Worm (Caenorhabditis elegans) whole organism, L1 larva: ENCODE data around the gene C17G1.14.

Source experiments
- Y116A8C.19 ChIP-seq: sonication (generic microtip); optimal IDR thresholded peaks from 2 replicates; lab custom pipeline; 2016; ENCODE audit warnings: missing compliant biosample characterization, missing genetic modification characterization, borderline replicate concordance
- aha-1 ChIP-seq: fragments of 150-350 bp; optimal IDR thresholded peaks from 2 replicates; lab custom pipeline; 2014; ENCODE audit warnings: missing biosample characterization, missing genetic modification characterization
- aly-2 ChIP-seq: fragments of 150-350 bp; optimal IDR thresholded peaks from 2 replicates; lab custom pipeline; 2014; ENCODE audit warnings: missing biosample characterization, missing genetic modification characterization
- ceh-63 ChIP-seq: fragments of 200-800 bp; sonication (Bioruptor generic); optimal IDR thresholded peaks from 2 replicates; lab custom pipeline; 2018; ENCODE audit warnings: mild to moderate bottlenecking, missing genetic modification characterization, missing compliant biosample characterization
- ceh-8 ChIP-seq: fragments of 200-800 bp; sonication (Bioruptor generic); optimal IDR thresholded peaks from 2 replicates; lab custom pipeline; 2018; ENCODE audit warnings: mild to moderate bottlenecking, missing genetic modification characterization, moderate library complexity, missing compliant biosample characterization
- ceh-82 ChIP-seq, 3 experiments: fragments of 150-350 bp in 1 of 3; sonication (generic microtip) in 2 of 3; optimal IDR thresholded peaks; 2 replicates each; lab custom pipeline; 2014 to 2017; ENCODE audit warnings: missing biosample characterization in 3 of 3, missing genetic modification characterization in 3 of 3
- ces-1 ChIP-seq: fragments of 150-350 bp; optimal IDR thresholded peaks from 2 replicates; lab custom pipeline; 2014; ENCODE audit warnings: missing biosample characterization, missing genetic modification reagents, missing genetic modification characterization
- dpl-1 ChIP-seq, 3 experiments: fragments of 150-350 bp in 2 of 3; sonication (generic microtip) in 1 of 3; optimal IDR thresholded peaks; 2 replicates each; lab custom pipeline; 2014 to 2017; ENCODE audit warnings: missing biosample characterization in 3 of 3, missing genetic modification characterization in 3 of 3, missing genetic modification reagents in 3 of 3
- dsc-1 ChIP-seq: sonication (generic microtip); optimal IDR thresholded peaks from 2 replicates; lab custom pipeline; 2016; ENCODE audit warnings: mild to moderate bottlenecking, missing genetic modification characterization, missing compliant biosample characterization
- efl-1 ChIP-seq, 4 experiments: fragments of 150-350 bp; optimal IDR thresholded peaks in 3 of 4; peaks in 1 of 4; 1 replicate in 1 of 4; 2 replicates in 3 of 4; lab custom pipeline; 2014; ENCODE audit warnings: missing biosample characterization in 2 of 4, missing genetic modification characterization in 2 of 4, missing genetic modification reagents in 2 of 4
- efl-3 ChIP-seq: fragments of 200-800 bp; sonication (Bioruptor generic); optimal IDR thresholded peaks from 2 replicates; lab custom pipeline; 2018; ENCODE audit warnings: mild to moderate bottlenecking, missing genetic modification characterization, missing compliant biosample characterization
- elt-2 ChIP-seq: sonication (generic microtip); optimal IDR thresholded peaks from 2 replicates; lab custom pipeline; 2016; ENCODE audit warnings: missing genetic modification characterization, mild to moderate bottlenecking, inconsistent platforms, missing compliant biosample characterization, missing genetic modification reagents
- elt-3 ChIP-seq, 6 experiments: fragments of 150-350 bp in 1 of 6; sonication (generic microtip); optimal IDR thresholded peaks; 2 replicates each; lab custom pipeline; 2017 to 2018; ENCODE audit warnings: missing biosample characterization in 6 of 6, missing genetic modification characterization in 6 of 6, inconsistent platforms in 1 of 6
- fkh-10 ChIP-seq: sonication (generic microtip); optimal IDR thresholded peaks from 2 replicates; lab custom pipeline; 2017; ENCODE audit warnings: missing biosample characterization, missing genetic modification reagents, missing genetic modification characterization
- fkh-8 ChIP-seq: sonication (generic microtip); optimal IDR thresholded peaks from 2 replicates; lab custom pipeline; 2016; ENCODE audit warnings: mild to moderate bottlenecking, missing genetic modification characterization, missing compliant biosample characterization
- hpl-2 ChIP-seq: fragments of 150-350 bp; optimal IDR thresholded peaks from 2 replicates; lab custom pipeline; 2014; ENCODE audit warnings: missing biosample characterization, missing genetic modification reagents, missing genetic modification characterization
- lin-15B ChIP-seq: fragments of 150-350 bp; sonication (generic microtip); optimal IDR thresholded peaks from 3 replicates; lab custom pipeline; 2014; ENCODE audit warnings: missing biosample characterization, missing genetic modification characterization
- lin-35 ChIP-seq, 2 experiments: fragments of 150-350 bp; optimal IDR thresholded peaks; 2 replicates each; lab custom pipeline; 2014; ENCODE audit warnings: missing biosample characterization in 2 of 2, missing genetic modification characterization in 2 of 2, missing genetic modification reagents in 2 of 2
- lin-39 ChIP-seq: fragments of 150-350 bp; optimal IDR thresholded peaks from 2 replicates; lab custom pipeline; 2014; ENCODE audit warnings: missing biosample characterization, missing genetic modification reagents, missing genetic modification characterization
- lir-3 ChIP-seq: sonication (generic microtip); optimal IDR thresholded peaks from 2 replicates; lab custom pipeline; 2016; ENCODE audit warnings: mild to moderate bottlenecking, missing genetic modification characterization, moderate library complexity, missing compliant biosample characterization; ENCODE audit not compliant: poor library complexity
- lsy-2 ChIP-seq, 2 experiments: fragments of 150-350 bp; optimal IDR thresholded peaks; 2 replicates each; lab custom pipeline; 2014; ENCODE audit warnings: missing biosample characterization in 2 of 2, missing genetic modification characterization in 2 of 2
- mep-1 ChIP-seq: fragments of 150-350 bp; optimal IDR thresholded peaks from 2 replicates; lab custom pipeline; 2014; ENCODE audit warnings: missing biosample characterization, missing genetic modification characterization
- nhr-11 ChIP-seq: fragments of 150-350 bp; optimal IDR thresholded peaks from 2 replicates; lab custom pipeline; 2014; ENCODE audit warnings: missing biosample characterization, missing genetic modification characterization
- nhr-12 ChIP-seq: sonication (generic microtip); optimal IDR thresholded peaks from 2 replicates; lab custom pipeline; 2017; ENCODE audit warnings: missing biosample characterization, missing genetic modification characterization
- nhr-20 ChIP-seq: sonication (generic microtip); optimal IDR thresholded peaks from 2 replicates; lab custom pipeline; 2016; ENCODE audit warnings: mild to moderate bottlenecking, missing genetic modification characterization, missing compliant biosample characterization
- nhr-237 ChIP-seq: fragments of 150-350 bp; optimal IDR thresholded peaks from 2 replicates; lab custom pipeline; 2014; ENCODE audit warnings: missing biosample characterization, missing genetic modification characterization
- nhr-47 ChIP-seq: sonication (generic microtip); optimal IDR thresholded peaks from 2 replicates; lab custom pipeline; 2016; ENCODE audit warnings: mild to moderate bottlenecking, missing genetic modification characterization, moderate library complexity, missing compliant biosample characterization
- nhr-71 ChIP-seq: sonication (generic microtip); optimal IDR thresholded peaks from 2 replicates; lab custom pipeline; 2016; ENCODE audit warnings: mild to moderate bottlenecking, missing genetic modification characterization, moderate library complexity, missing compliant biosample characterization
- nhr-85 ChIP-seq: sonication (generic microtip); peaks from one replicate; lab custom pipeline; 2016; ENCODE audit warnings: missing genetic modification characterization, inconsistent platforms, missing compliant biosample characterization
- pax-3 ChIP-seq: fragments of 200-800 bp; sonication (Bioruptor generic); optimal IDR thresholded peaks from 2 replicates; lab custom pipeline; 2018; ENCODE audit warnings: mild to moderate bottlenecking, missing genetic modification characterization, moderate library complexity, missing compliant biosample characterization
- pqm-1 ChIP-seq: sonication (generic microtip); optimal IDR thresholded peaks from 3 replicates; lab custom pipeline; 2017; ENCODE audit warnings: missing biosample characterization, missing genetic modification characterization
- rnt-1 ChIP-seq: sonication (generic microtip); optimal IDR thresholded peaks from 2 replicates; lab custom pipeline; 2016; ENCODE audit warnings: mild to moderate bottlenecking, missing genetic modification characterization, moderate library complexity, missing compliant biosample characterization
- snu-23 ChIP-seq: sonication (generic microtip); optimal IDR thresholded peaks from 2 replicates; lab custom pipeline; 2016; ENCODE audit warnings: missing genetic modification characterization, missing compliant biosample characterization
- sox-4 ChIP-seq: sonication (generic microtip); optimal IDR thresholded peaks from 2 replicates; lab custom pipeline; 2016; ENCODE audit warnings: missing genetic modification characterization, missing compliant biosample characterization
- swsn-7 ChIP-seq: sonication (generic microtip); optimal IDR thresholded peaks from 2 replicates; lab custom pipeline; 2016; ENCODE audit warnings: missing genetic modification characterization, missing compliant biosample characterization
- tbx-2 ChIP-seq: sonication (generic microtip); optimal IDR thresholded peaks from 2 replicates; lab custom pipeline; 2016; ENCODE audit warnings: missing genetic modification characterization, missing compliant biosample characterization
- unc-130 ChIP-seq: fragments of 150-350 bp; optimal IDR thresholded peaks from 2 replicates; lab custom pipeline; 2017; ENCODE audit warnings: missing biosample characterization, missing genetic modification characterization, inconsistent platforms
- unc-62 ChIP-seq: fragments of 150-350 bp; optimal IDR thresholded peaks from 2 replicates; lab custom pipeline; 2014; ENCODE audit warnings: missing biosample characterization, missing genetic modification reagents, missing genetic modification characterization
- unc-86 ChIP-seq: sonication (generic microtip); optimal IDR thresholded peaks from 2 replicates; lab custom pipeline; 2016; ENCODE audit warnings: missing genetic modification characterization, missing compliant biosample characterization
- unc-98 ChIP-seq: fragments of 200-800 bp; sonication (Bioruptor generic); IDR thresholded peaks from 2 replicates; pipeline ENCODE4 v1.3.6; 2022; ENCODE audit warnings: missing genetic modification characterization, missing compliant biosample characterization
- zip-4 ChIP-seq: fragments of 200-800 bp; sonication (Bioruptor generic); optimal IDR thresholded peaks from 2 replicates; lab custom pipeline; 2018; ENCODE audit warnings: mild to moderate bottlenecking, missing genetic modification characterization, moderate library complexity, missing compliant biosample characterization
- ztf-11 ChIP-seq, 2 experiments: sonication (generic microtip); optimal IDR thresholded peaks; 2 replicates each; lab custom pipeline; 2016 to 2017; ENCODE audit warnings: missing genetic modification characterization in 2 of 2, missing biosample characterization in 1 of 2, missing compliant biosample characterization in 1 of 2

The C17G1.14 gene

DNA sequence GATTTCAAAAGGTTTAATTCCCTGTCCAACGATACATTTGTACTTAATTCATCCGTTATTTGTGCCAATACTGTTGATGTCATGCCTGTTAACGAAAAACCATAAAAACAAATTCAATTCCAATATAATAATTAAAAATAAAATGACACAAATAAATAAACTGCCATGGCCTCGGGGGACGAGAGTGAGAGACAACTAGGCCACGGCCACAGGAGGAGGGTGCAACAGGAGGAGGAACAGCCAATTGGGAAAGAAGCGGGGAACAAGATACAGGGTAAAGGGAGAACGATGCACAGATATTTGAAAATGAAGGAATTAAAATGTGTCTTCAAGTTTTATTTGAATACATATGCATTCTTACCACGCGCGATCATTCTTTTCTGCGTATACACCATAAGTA lies 21.3 kb upstream of the C17G1.14 start, which contains the start of gene F21G4.6:
Gene F21G4.6 (minus strand): TSS at position 87 of the 400 bp plus-strand sequence.
- TF ChIP-seq lin-35 (GFP tag; optimal IDR thresholded peaks at IDR 0.05; lab: Kevin White, UChicago) (no peak), nhr-85 (tag; lab: Kevin White, UChicago) (no peak), zip-4 (no peak), lir-3 (tag; lab: Kevin White, UChicago) (no peak), aha-1 (tag; lab: Kevin White, UChicago) (no peak), rnt-1 (peak; percentile 56), sox-4 (tag; lab: Kevin White, UChicago) (no peak), ces-1 (GFP tag; lab: Kevin White, UChicago) (no peak)

DNA sequence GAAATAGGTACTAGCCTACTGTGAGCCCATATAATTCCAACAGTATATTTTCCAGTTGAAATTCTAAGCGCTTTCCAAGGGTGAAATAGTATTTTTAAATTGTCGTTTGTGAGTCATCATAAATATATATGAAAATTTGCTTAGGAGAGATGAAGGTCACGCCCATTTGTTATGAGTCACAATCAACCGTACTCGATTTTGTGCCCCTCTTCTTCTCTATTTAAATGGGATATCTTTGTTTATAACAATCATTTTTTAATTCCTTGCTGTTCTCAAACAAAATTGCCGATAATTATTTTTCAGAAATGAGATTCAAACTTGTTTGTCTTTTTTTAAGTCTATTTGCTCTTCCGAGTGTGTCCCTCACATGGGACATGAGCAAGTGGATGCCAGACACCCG lies 19.6 kb upstream of the C17G1.14 start, which contains the start of gene folr-1:
Gene folr-1 (plus strand): TSS at position 301 of the 400 bp plus-strand sequence.
- TF ChIP-seq lsy-2 (tag; optimal IDR thresholded peaks at IDR 0.05; lab: Kevin White, UChicago) (no peak), dpl-1 (GFP tag; optimal IDR thresholded peaks at IDR 0.05; lab: Kevin White, UChicago) (no peak), lin-39 (tag; lab: Kevin White, UChicago) (no peak), unc-62 (GFP tag; lab: Kevin White, UChicago) (no peak)
- TF ChIP-seq, all 84 proteins: peak for 0

DNA sequence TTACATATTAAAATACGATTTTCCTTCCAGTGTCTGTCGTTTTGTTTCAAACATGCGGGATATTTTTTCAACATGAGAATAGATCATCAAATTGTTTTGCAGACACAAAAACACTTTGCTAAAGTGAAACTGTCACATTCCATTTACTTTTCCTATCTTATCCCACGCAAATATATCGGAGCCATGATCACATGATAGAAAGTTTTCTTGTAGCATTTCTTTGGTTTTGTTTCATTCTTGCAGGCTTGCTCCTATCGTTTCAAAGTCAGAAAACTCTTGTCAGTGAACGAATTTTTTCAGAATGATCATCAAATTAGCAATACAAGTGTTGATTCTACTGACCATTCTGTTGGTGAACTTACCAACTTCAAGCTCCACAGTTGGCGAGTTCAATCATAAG lies 17.4 kb upstream of the C17G1.14 start, which contains the start of gene C17G1.2:
Gene C17G1.2 (plus strand): TSS at position 301 of the 400 bp plus-strand sequence.
- TF ChIP-seq efl-1 (optimal IDR thresholded peaks at IDR 0.05; lab: Kevin White, UChicago) (no peak), efl-1 (GFP tag; optimal IDR thresholded peaks at IDR 0.05 in 1 of 2; lab: Kevin White, UChicago) (peak in 1 of 2 experiments; percentile 3), mep-1 (tag; lab: Kevin White, UChicago) (no peak)

DNA sequence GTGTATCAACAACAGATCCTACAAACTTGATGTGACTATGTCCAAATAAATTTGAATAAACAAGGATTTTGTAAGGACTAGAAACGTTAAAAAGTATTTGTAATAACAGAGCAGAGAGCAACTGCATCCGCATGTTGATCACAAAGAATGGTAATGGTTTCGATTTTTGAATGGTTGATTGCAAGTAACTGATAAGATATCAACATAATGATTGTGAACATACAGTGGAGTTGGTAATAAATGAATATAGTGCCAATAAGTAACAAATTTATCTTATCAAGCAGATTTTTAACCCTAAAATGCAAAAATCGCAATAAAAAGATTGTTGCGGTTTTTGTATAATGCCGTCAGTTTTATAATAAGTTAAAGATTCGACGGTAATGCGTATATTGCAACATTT lies 13.7 kb upstream of the C17G1.14 start, which contains the start of gene ugt-23:
Gene ugt-23 (minus strand): TSS at position 212 of the 400 bp plus-strand sequence.
- TF ChIP-seq tbx-2 (tag; lab: Kevin White, UChicago) = no peak
- TF ChIP-seq pqm-1 (tag; lab: Kevin White, UChicago) = no peak
- TF ChIP-seq nhr-47 (tag; lab: Kevin White, UChicago) = no peak
- peak; percentile 45 for TF ChIP-seq elt-2 (tag; lab: Kevin White, UChicago)
- TF ChIP-seq ztf-11 (tag; optimal IDR thresholded peaks at IDR 0.05; lab: Kevin White, UChicago) = no peak

DNA sequence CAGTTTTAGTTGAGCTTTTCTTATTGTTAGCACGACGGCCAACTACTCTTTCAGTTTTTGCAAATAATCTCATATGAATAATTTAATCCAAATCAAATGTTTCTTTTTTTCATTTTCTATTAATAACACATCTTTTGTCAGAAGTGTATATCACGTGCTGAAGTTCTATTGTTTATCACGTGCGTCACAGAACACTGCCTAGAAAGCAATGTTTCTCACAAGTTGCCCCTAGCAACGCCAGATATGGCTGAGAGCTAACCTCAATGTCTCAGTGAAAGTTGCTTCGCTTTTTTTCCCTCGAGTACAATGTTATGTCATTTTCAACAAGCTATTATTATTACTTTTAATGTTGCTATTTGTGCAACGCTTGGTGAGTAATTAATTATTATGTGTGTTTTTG lies 10.6 kb upstream of the C17G1.14 start:
- TF ChIP-seq nhr-11 (tag; lab: Kevin White, UChicago) (peak; percentile 10), nhr-71 (tag; lab: Kevin White, UChicago) (peak; percentile 62), unc-86 (no peak), lin-35 (GFP tag; optimal IDR thresholded peaks at IDR 0.05; lab: Kevin White, UChicago) (no peak), unc-130 (tag; lab: Kevin White, UChicago) (no peak), hpl-2 (GFP tag; lab: Kevin White, UChicago) (no peak), mep-1 (tag; lab: Kevin White, UChicago) (no peak), ces-1 (GFP tag; lab: Kevin White, UChicago) (no peak), fkh-8 (tag; lab: Kevin White, UChicago) (peak; percentile 91), pqm-1 (tag; lab: Kevin White, UChicago) (no peak), nhr-237 (tag; lab: Kevin White, UChicago) (no peak), swsn-7 (peak; percentile 7), ceh-63 (no peak), unc-98 (GFP tag; lab: Robert Waterston, UW) (no peak), dsc-1 (tag; lab: Kevin White, UChicago) (peak; percentile 75), lin-15B (tag; lab: Kevin White, UChicago) (no peak), ceh-8 (GFP tag; lab: Kevin White, UChicago) (peak; percentile 63), nhr-20 (tag; lab: Kevin White, UChicago) (peak; percentile 33), ceh-82 (tag; optimal IDR thresholded peaks at IDR 0.05; lab: Kevin White, UChicago) (no peak), fkh-10 (peak; percentile 8), efl-3 (no peak), sox-4 (tag; lab: Kevin White, UChicago) (peak; percentile 62), aly-2 (no peak), nhr-47 (tag; lab: Kevin White, UChicago) (peak; percentile 57), elt-3 (tag; optimal IDR thresholded peaks at IDR 0.05; lab: Kevin White, UChicago) (no peak), snu-23 (GFP tag; lab: Kevin White, UChicago) (no peak), pax-3 (tag; lab: Kevin White, UChicago) (peak; percentile 65), Y116A8C.19 (tag; lab: Kevin White, UChicago) (no peak), nhr-12 (tag; lab: Kevin White, UChicago) (no peak)
